Worm (Caenorhabditis elegans): Measurements from ENCODE around the gene lron-5.

The lron-5 gene

DNA sequence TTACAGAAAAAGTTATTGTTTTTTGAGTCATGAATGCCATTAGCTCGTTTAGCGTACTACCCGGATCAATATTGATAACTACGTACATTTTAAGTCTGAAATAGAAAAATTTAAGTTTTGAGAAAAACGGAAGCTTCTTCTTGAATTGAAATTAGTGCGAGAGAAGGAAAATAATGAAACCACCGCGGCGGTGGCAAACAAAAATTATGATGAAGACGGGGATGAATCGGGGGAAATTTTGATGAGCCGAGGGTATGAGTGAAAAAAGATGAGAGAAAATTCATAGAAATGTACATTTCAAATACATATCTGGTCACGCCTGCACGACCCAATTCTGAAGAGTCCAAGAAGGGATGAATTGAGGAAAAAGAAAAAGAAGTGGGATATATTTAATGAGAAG lies 42.4 kb downstream of the lron-5 start, which contains the start of gene T23F11.4:
TSS of gene T23F11.4 (minus strand) at position 101 of the 400 bp plus-strand sequence.
- no peak for TF ChIP-seq unc-62 (GFP tag; optimal IDR thresholded peaks at IDR 0.05)

ce11 chrIII:4666753-4667400 lies 44.0 kb downstream of the lron-5 start:
- no peak for TF ChIP-seq unc-62 (GFP tag; optimal IDR thresholded peaks at IDR 0.05)

- no peak for TF ChIP-seq unc-62 (GFP tag; optimal IDR thresholded peaks at IDR 0.05)
Measured at ce11 chrIII:4668073-4668472, 45.2 kb downstream of the lron-5 start.

DNA sequence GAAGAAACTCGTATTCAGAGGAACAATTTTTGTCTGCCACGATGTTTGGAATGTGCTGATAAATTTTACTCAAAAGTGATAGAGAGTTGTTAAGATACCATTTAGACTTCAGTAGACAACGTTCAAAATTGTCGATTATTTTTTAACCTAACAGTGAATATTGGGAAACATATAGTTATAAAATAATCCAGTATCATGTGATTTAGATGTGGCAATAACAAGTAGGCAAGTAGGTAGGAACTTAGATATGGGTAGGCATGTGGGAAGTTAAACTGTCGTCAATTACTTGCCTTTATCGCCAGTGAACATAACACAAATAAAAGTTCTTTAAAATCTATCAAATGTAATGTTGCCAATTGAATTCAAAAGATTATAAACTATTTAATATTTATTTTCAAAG lies 48.7 kb downstream of the lron-5 start, which contains the start of gene T23F11.11:
TSS of gene T23F11.11 (minus strand) at position 101 of the 400 bp plus-strand sequence.
- no peak for TF ChIP-seq unc-62 (GFP tag; optimal IDR thresholded peaks at IDR 0.05)

DNA sequence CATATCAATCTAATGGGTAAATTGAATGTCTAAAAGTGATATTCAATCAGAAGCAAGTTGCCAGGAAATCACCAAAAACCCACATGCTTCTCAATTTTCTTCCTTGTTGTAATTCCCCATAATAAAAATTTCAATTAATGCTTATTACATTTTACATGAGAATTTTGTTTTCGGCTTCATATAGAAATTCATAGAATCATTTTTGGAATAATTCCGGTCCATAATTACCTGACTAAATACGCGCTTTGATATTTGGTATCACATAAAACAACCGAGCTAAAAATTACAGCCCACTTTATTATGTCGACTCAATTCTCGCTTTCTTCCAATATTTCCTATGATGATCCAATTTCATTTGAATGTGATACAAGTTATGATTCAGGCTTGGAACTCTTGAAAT lies 49.1 kb downstream of the lron-5 start, which contains the start of gene srg-13:
TSS of gene srg-13 (plus strand) at position 301 of the 400 bp plus-strand sequence.
- TF ChIP-seq unc-62 (GFP tag; optimal IDR thresholded peaks at IDR 0.05), result no peak

Data from whole organism, dauer.